Worm (Caenorhabditis elegans): ENCODE data around the gene W01G7.4.
A peak's percentile ranks its signal among the peaks of the same experiment; 100 is the strongest.

W01G7.4 gene

ce11 chrII:14036724-14037483 lies 23.6 kb upstream of the W01G7.4 start (continued):
- TF ChIP-seq vab-15 (tag; optimal IDR thresholded peaks at IDR 0.05) (no peak), nhr-237 (tag; optimal IDR thresholded peaks at IDR 0.05) (no peak), tbx-2 (tag; optimal IDR thresholded peaks at IDR 0.05) (peak; percentile 70), aly-2 (tag; optimal IDR thresholded peaks at IDR 0.05) (no peak), efl-3 (GFP tag; optimal IDR thresholded peaks at IDR 0.05) (no peak), ceh-88 (GFP tag; IDR thresholded peaks at IDR 0.05) (no peak), unc-130 (tag; optimal IDR thresholded peaks at IDR 0.05) (no peak), nhr-11 (tag; optimal IDR thresholded peaks at IDR 0.05) (no peak), nhr-76 (tag; optimal IDR thresholded peaks at IDR 0.05) (no peak), sptf-1 (tag; optimal IDR thresholded peaks at IDR 0.05) (no peak), aha-1 (tag; optimal IDR thresholded peaks at IDR 0.05) (no peak), ces-1 (GFP tag; optimal IDR thresholded peaks at IDR 0.05) (no peak), sup-37 (GFP tag; optimal IDR thresholded peaks at IDR 0.05) (no peak), lin-35 (GFP tag; optimal IDR thresholded peaks at IDR 0.05) (peak in 1 of 2 experiments; percentile 9), unc-98 (GFP tag; IDR thresholded peaks at IDR 0.05) (no peak), elt-2 (tag; optimal IDR thresholded peaks at IDR 0.05) (no peak), hlh-17 (GFP tag; optimal IDR thresholded peaks at IDR 0.05; ENCODE audit: borderline replicate concordance) (no peak), dsc-1 (tag; optimal IDR thresholded peaks at IDR 0.05) (no peak), ama-1 (optimal IDR thresholded peaks at IDR 0.05) (no peak), swsn-7 (tag; optimal IDR thresholded peaks at IDR 0.05) (peak; percentile 40), nhr-84 (tag; optimal IDR thresholded peaks at IDR 0.05) (no peak), Y116A8C.19 (tag; optimal IDR thresholded peaks at IDR 0.05; ENCODE audit: borderline replicate concordance) (no peak), C04F5.9 (tag; optimal IDR thresholded peaks at IDR 0.05) (no peak), F16B12.6 (tag; optimal IDR thresholded peaks at IDR 0.05) (no peak), snpc-4 (tag; optimal IDR thresholded peaks at IDR 0.05) (no peak), hlh-4 (tag; optimal IDR thresholded peaks at IDR 0.05) (no peak), lir-3 (tag; optimal IDR thresholded peaks at IDR 0.05; ENCODE audit: poor library complexity) (no peak), fos-1 (tag; optimal IDR thresholded peaks at IDR 0.05) (no peak), unc-30 (tag; optimal IDR thresholded peaks at IDR 0.05) (no peak), nhr-12 (tag; optimal IDR thresholded peaks at IDR 0.05) (no peak), ceh-63 (GFP tag; optimal IDR thresholded peaks at IDR 0.05) (no peak), fkh-10 (GFP tag; optimal IDR thresholded peaks at IDR 0.05) (peak; percentile 87), lsy-2 (tag; optimal IDR thresholded peaks at IDR 0.05) (peak; percentile 2 to 44), hpl-2 (GFP tag; optimal IDR thresholded peaks at IDR 0.05) (no peak), mdl-1 (tag; optimal IDR thresholded peaks at IDR 0.05) (no peak), egl-27 (tag; optimal IDR thresholded peaks at IDR 0.05) (no peak), lin-13 (GFP tag; optimal IDR thresholded peaks at IDR 0.05) (no peak), ets-5 (GFP tag; IDR thresholded peaks at IDR 0.05) (no peak), ceh-90 (tag; optimal IDR thresholded peaks at IDR 0.05) (no peak), zag-1 (tag; optimal IDR thresholded peaks at IDR 0.05) (no peak), sox-4 (tag; optimal IDR thresholded peaks at IDR 0.05) (no peak), snu-23 (GFP tag; optimal IDR thresholded peaks at IDR 0.05) (peak; percentile 34), egl-13 (tag; optimal IDR thresholded peaks at IDR 0.05) (peak; percentile 64), irx-1 (tag; optimal IDR thresholded peaks at IDR 0.05) (peak; percentile 27), ztf-11 (tag; optimal IDR thresholded peaks at IDR 0.05) (no peak), zip-4 (GFP tag; optimal IDR thresholded peaks at IDR 0.05) (peak; percentile 20), mab-9 (GFP tag; IDR thresholded peaks at IDR 0.05) (no peak), unc-86 (tag; optimal IDR thresholded peaks at IDR 0.05) (peak; percentile 83), unc-62 (GFP tag; optimal IDR thresholded peaks at IDR 0.05) (no peak), C16A3.4 (tag; optimal IDR thresholded peaks at IDR 0.05) (no peak), elt-3 (tag; optimal IDR thresholded peaks at IDR 0.05) (no peak), lin-39 (tag; optimal IDR thresholded peaks at IDR 0.05) (no peak), xbp-1 (tag; optimal IDR thresholded peaks at IDR 0.05) (no peak)
